Worm (Caenorhabditis elegans): Measurements from ENCODE around the gene F13A7.1.

ce11 chrV:16377849-16378248 lies at the start of gene F13A7.1:
- TF ChIP-seq unc-62 (GFP tag; optimal IDR thresholded peaks at IDR 0.05) (no peak), R02D3.7 (tag; optimal IDR thresholded peaks at IDR 0.05) (no peak), tbx-2 (tag; optimal IDR thresholded peaks at IDR 0.05) (no peak)
